Worm (Caenorhabditis elegans) whole organism, L4 larva: ENCODE data around the gene dop-6.

Source experiments
- T20F7.1 ChIP-seq: fragments of 200-800 bp; sonication (Bioruptor generic); optimal IDR thresholded peaks from 2 replicates; lab custom pipeline; 2018; ENCODE audit warnings: mild to moderate bottlenecking, missing genetic modification characterization, missing compliant biosample characterization
- egl-27 ChIP-seq: sonication (generic microtip); optimal IDR thresholded peaks from 3 replicates; lab custom pipeline; 2017; ENCODE audit warnings: missing biosample characterization, missing genetic modification reagents, missing genetic modification characterization
- lin-39 ChIP-seq: fragments of 150-350 bp; optimal IDR thresholded peaks from 2 replicates; lab custom pipeline; 2014; ENCODE audit warnings: missing biosample characterization, missing genetic modification reagents, missing genetic modification characterization
- nhr-25 ChIP-seq: sonication (generic microtip); optimal IDR thresholded peaks from 2 replicates; lab custom pipeline; 2017; ENCODE audit warnings: missing genetic modification characterization, mild to moderate bottlenecking, missing compliant biosample characterization, antibody characterized with exemption, moderate library complexity, borderline replicate concordance; ENCODE audit not compliant: insufficient read depth
- nhr-28 ChIP-seq: fragments of 150-350 bp; optimal IDR thresholded peaks from 2 replicates; lab custom pipeline; 2014; ENCODE audit warnings: missing biosample characterization, missing genetic modification characterization
- pha-4 ChIP-seq, 2 experiments: fragments of 150-350 bp in 1 of 2; fragments of 200-800 bp in 1 of 2; sonication (Bioruptor generic) in 1 of 2; IDR thresholded peaks in 1 of 2; optimal IDR thresholded peaks in 1 of 2; 2 replicates each; pipeline versions ENCODE4 v1.3.6 to Lab custom; 2014 to 2022; ENCODE audit warnings: missing genetic modification characterization in 2 of 2, missing genetic modification reagents in 2 of 2, missing biosample characterization in 1 of 2, missing compliant biosample characterization in 1 of 2

DNA sequence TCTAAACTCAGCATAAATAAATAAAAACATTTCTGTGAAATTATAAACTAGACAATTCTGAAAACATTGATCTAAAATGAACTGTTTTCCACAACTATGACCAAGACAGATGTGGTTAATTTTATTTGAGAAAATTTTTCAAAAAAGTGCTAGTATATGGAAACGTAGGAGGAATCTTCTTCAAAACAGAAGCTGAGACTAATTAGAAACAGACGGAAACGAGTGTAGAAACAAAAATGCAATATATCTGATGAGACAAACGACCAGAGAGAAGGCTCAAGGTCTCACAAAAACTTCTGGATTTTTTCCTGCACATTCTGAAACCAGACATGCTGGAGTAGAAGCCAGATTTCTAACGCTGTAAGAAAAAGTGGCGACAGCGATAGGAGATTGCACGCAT is 24.7 kb upstream of the dop-6 start:
- no peak for TF ChIP-seq T20F7.1
- no peak for TF ChIP-seq lin-39 (tag; lab: Kevin White, UChicago)
- no peak for TF ChIP-seq nhr-28 (tag; lab: Kevin White, UChicago)
- TF ChIP-seq nhr-25, result no peak
- TF ChIP-seq egl-27 (tag; lab: Kevin White, UChicago), result no peak
- no peak for TF ChIP-seq pha-4 (GFP tag; IDR thresholded peaks at IDR 0.05; lab: Robert Waterston, UW)
- TF ChIP-seq pha-4 (tag; optimal IDR thresholded peaks at IDR 0.05; lab: Kevin White, UChicago), result no peak
